Worm (Caenorhabditis elegans) whole organism, L4/young adult: Measurements from ENCODE around the gene kxd-1.

Experiments used
- W03F9.2 ChIP-seq: fragments of 150-350 bp; optimal IDR thresholded peaks from 2 replicates; lab custom pipeline; 2014; ENCODE audit warnings: missing biosample characterization, missing genetic modification characterization
- dao-5 ChIP-seq: sonication (generic microtip); optimal IDR thresholded peaks from 2 replicates; lab custom pipeline; 2016; ENCODE audit warnings: missing genotype, missing genetic modification characterization, moderate library complexity, missing compliant biosample characterization
- him-1 ChIP-seq: sonication (generic microtip); optimal IDR thresholded peaks from 2 replicates; lab custom pipeline; 2016; ENCODE audit warnings: missing genotype, missing genetic modification reagents, missing genetic modification characterization, missing compliant biosample characterization

ce11 chrV:7201353-7201752, 19.9 kb upstream of the kxd-1 start:
- TF ChIP-seq W03F9.2 (tag; lab: Kevin White, UChicago) (no peak), dao-5 (tag; lab: Kevin White, UChicago) (no peak), him-1 (no peak)
